Worm (Caenorhabditis elegans): Measurements from ENCODE around the gene grl-25.

The grl-25 gene

DNA sequence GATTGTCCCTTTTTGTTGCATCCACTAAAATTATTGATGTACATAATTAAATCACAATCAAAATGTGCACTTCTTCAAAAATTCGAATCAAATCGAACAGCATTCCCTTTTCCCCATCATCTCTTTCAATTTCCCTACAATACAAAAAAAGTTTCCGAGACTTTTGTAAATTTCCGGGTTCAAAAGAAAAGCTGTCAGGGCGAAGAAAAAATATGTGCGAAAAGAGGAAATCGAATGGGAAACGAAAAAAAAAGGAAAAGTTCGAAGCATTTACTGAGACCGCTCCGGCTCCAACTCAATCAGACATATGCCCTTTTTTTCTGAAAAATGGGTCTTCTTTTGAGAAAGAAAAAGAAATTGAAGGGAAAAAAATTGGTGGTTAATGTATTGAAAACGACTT lies 12.9 kb upstream of the grl-25 start:
- TF ChIP-seq lim-6 (tag; optimal IDR thresholded peaks at IDR 0.05): no peak

- TF ChIP-seq ceh-34 (tag; optimal IDR thresholded peaks at IDR 0.05) (no peak), nhr-232 (tag; optimal IDR thresholded peaks at IDR 0.05) (no peak), dve-1 (tag; optimal IDR thresholded peaks at IDR 0.05) (no peak), pha-4 (tag; optimal IDR thresholded peaks at IDR 0.05) (no peak), odd-2 (tag; optimal IDR thresholded peaks at IDR 0.05) (no peak), ceh-45 (GFP tag; IDR thresholded peaks at IDR 0.05) (no peak), ceh-9 (tag; optimal IDR thresholded peaks at IDR 0.05) (no peak), ttx-3 (tag; optimal IDR thresholded peaks at IDR 0.05) (no peak), pag-3 (tag; optimal IDR thresholded peaks at IDR 0.05; ENCODE audit: borderline replicate concordance) (no peak), lim-6 (tag; optimal IDR thresholded peaks at IDR 0.05) (no peak), sox-4 (tag; optimal IDR thresholded peaks at IDR 0.05) (no peak), fax-1 (tag; optimal IDR thresholded peaks at IDR 0.05) (no peak)
These were observed 6.6 kb upstream of the grl-25 start for ce11 chrIII:8955536-8955935.

- TF ChIP-seq elt-2 (tag; optimal IDR thresholded peaks at IDR 0.05) (no peak), unc-3 (GFP tag; conservative IDR thresholded peaks at IDR 0.05) (no peak), unc-3 (tag; optimal IDR thresholded peaks at IDR 0.05) (no peak), ceh-48 (tag; optimal IDR thresholded peaks at IDR 0.05) (peak; percentile 99), unc-42 (tag; optimal IDR thresholded peaks at IDR 0.05) (peak; percentile 76), ceh-31 (tag; optimal IDR thresholded peaks at IDR 0.05) (peak; percentile 43), nfya-1 (tag; optimal IDR thresholded peaks at IDR 0.05) (peak; percentile 49), ets-4 (tag; optimal IDR thresholded peaks at IDR 0.05) (no peak), hlh-13 (GFP tag; optimal IDR thresholded peaks at IDR 0.05) (no peak)
These were observed 5.9 kb upstream of the grl-25 start, which contains the start of the genes ZK643.5 and ZK643.2 for ce11 chrIII:8956146-8956646. TSS of gene ZK643.5 (minus strand) at chrIII:8956196. TSS of gene ZK643.2 (plus strand) at chrIII:8956540.

DNA sequence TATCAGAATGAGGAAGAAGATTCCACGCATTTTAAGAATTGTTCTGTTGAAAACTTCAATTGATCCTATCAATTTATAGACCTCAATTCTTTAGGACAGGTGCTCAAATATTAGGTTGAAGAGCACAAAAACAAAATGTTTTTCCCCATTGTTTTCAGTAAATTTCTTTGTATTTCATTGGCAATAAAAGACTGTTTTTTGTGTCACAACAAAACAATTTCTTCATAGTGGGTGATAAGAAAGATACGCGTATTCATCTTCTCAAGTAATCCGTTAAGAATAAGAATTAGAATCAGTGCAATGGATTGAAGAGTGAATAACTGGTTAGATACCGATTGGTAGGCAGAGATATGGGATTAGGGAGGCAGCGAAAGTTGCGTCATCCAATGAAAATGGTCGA lies 1.4 kb upstream of the grl-25 start, which contains the start of gene ZK643.6:
Gene ZK643.6 (minus strand): TSS at position 101 of the 400 bp plus-strand sequence.
- TF ChIP-seq K09A11.1 (tag; optimal IDR thresholded peaks at IDR 0.05; ENCODE audit: insufficient read depth): no peak
- TF ChIP-seq hlh-15 (tag; optimal IDR thresholded peaks at IDR 0.05): no peak
- TF ChIP-seq pag-3 (tag; optimal IDR thresholded peaks at IDR 0.05; ENCODE audit: borderline replicate concordance): no peak

DNA sequence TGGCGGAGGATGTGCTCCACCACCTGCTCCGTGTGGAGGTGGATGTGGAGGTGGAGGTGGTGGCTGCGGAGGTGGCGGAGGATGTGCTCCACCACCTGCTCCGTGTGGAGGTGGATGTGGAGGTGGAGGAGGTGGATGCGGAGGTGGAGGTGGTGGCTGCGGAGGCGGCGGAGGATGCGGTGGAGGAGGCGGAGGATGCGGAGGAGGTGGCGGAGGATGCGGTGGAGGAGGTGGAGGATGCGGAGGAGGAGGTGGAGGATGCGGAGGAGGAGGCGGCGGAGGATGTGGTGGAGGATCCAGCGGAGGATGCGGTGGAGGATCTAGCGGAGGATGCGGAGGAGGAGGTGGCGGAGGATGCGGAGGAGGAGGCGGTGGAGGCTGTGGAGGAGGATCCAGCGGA lies 382 bp downstream of the grl-25 start:
- no peak for TF ChIP-seq unc-3 (GFP tag; conservative IDR thresholded peaks at IDR 0.05)
- TF ChIP-seq unc-3 (tag; optimal IDR thresholded peaks at IDR 0.05): no peak
- TF ChIP-seq ceh-45 (GFP tag; IDR thresholded peaks at IDR 0.05): no peak
- TF ChIP-seq ttx-3 (tag; optimal IDR thresholded peaks at IDR 0.05): no peak
- TF ChIP-seq tbx-2 (tag; optimal IDR thresholded peaks at IDR 0.05): no peak
- no peak for TF ChIP-seq ceh-9 (tag; optimal IDR thresholded peaks at IDR 0.05)
- TF ChIP-seq ceh-19 (GFP tag; optimal IDR thresholded peaks at IDR 0.05): no peak
- no peak for TF ChIP-seq hlh-15 (tag; optimal IDR thresholded peaks at IDR 0.05)
- TF ChIP-seq che-1 (tag; optimal IDR thresholded peaks at IDR 0.05): no peak
- TF ChIP-seq hlh-8 (tag; optimal IDR thresholded peaks at IDR 0.05): no peak
- no peak for TF ChIP-seq unc-86 (tag; optimal IDR thresholded peaks at IDR 0.05)
- no peak for TF ChIP-seq syd-9 (tag; optimal IDR thresholded peaks at IDR 0.05)

ce11 chrIII:8964684-8965283 lies 2.7 kb downstream of the grl-25 start:
- peak; percentile 43 for TF ChIP-seq dve-1 (tag; optimal IDR thresholded peaks at IDR 0.05)
- TF ChIP-seq mec-3 (tag; optimal IDR thresholded peaks at IDR 0.05; ENCODE audit: borderline replicate concordance): no peak
